Fruit fly (Drosophila melanogaster): ENCODE results near the gene CG32655.

Gene CG32655

DNA sequence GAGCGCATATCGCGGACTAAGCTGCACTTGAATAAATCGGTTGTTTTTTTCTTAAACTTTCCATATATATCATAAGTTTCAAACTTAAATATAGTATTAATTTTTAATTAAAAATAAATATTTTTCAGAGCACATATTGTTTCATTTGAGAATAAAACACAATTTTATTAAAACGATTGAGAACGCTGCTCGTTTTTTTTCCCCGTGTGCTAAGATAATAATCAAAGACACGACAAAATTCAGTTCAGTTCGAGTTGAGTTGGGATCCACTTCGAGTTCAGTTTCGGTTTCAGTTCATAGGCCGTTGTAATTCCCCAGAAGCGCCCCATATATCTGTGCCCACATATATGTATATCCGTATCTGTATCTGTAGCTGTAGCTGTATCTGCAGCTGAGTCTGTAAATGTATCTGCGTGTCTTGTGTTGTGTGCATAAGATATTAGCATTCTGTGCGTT is 12.8 kb downstream of the CG32655 start (continued):
- TF ChIP-seq fd96Cb (tag; optimal IDR thresholded peaks at IDR 0.05) (peak; percentile 79), gro (GFP tag; optimal IDR thresholded peaks at IDR 0.05) (no peak), Chrac-16 (GFP tag; optimal IDR thresholded peaks at IDR 0.05) (peak; percentile 25), CG12219 (GFP tag; optimal IDR thresholded peaks at IDR 0.05) (no peak), dmrt99B (tag; optimal IDR thresholded peaks at IDR 0.05) (peak; percentile 83), Spps (tag; optimal IDR thresholded peaks at IDR 0.05) (peak; percentile 62), mld (GFP tag; IDR thresholded peaks at IDR 0.05; ENCODE audit: partially characterized antibody) (no peak), lola (GFP tag; optimal IDR thresholded peaks at IDR 0.05) (peak in 1 of 3 experiments; percentile 80), sens (GFP tag) (peak; percentile 81), lmd (GFP tag; IDR thresholded peaks at IDR 0.05) (peak; percentile 59), repo (GFP tag; optimal IDR thresholded peaks at IDR 0.05) (no peak), NK7.1 (GFP tag; optimal IDR thresholded peaks at IDR 0.05) (no peak), CG14860 (GFP tag; IDR thresholded peaks at IDR 0.05; ENCODE audit: partially characterized antibody) (no peak), Drgx (GFP tag; IDR thresholded peaks at IDR 0.05) (0 out of 2 replicates have a peak, but pooled peaks have one; percentile 32), Sox100B (GFP tag; optimal IDR thresholded peaks at IDR 0.05) (peak; percentile 72), vnd (GFP tag; IDR thresholded peaks at IDR 0.05; ENCODE audit: partially characterized antibody) (no peak), CG16779 (GFP tag; IDR thresholded peaks at IDR 0.05) (no peak), CG11247 (GFP tag; IDR thresholded peaks at IDR 0.05) (no peak; the same call in 1 of the 2 replicates), Ada2b (GFP tag; IDR thresholded peaks at IDR 0.05) (peak; percentile 59; the same call in 1 of the 2 replicates), Myb (GFP tag; optimal IDR thresholded peaks at IDR 0.05) (no peak), toy (GFP tag; IDR thresholded peaks at IDR 0.05) (no peak), Dbx (GFP tag; IDR thresholded peaks at IDR 0.05) (no peak), CG7839 (tag; optimal IDR thresholded peaks at IDR 0.05) (peak; percentile 84), emc (GFP tag; optimal IDR thresholded peaks at IDR 0.05) (no peak), Bdp1 (GFP tag; optimal IDR thresholded peaks at IDR 0.05) (no peak), CG1529 (GFP tag; optimal IDR thresholded peaks at IDR 0.05) (peak; percentile 51), usp (GFP tag; optimal IDR thresholded peaks at IDR 0.05) (no peak), CG1603 (tag; optimal IDR thresholded peaks at IDR 0.05) (no peak), bigmax (GFP tag; optimal IDR thresholded peaks at IDR 0.05) (no peak), CoRest (tag; optimal IDR thresholded peaks at IDR 0.05) (peak; percentile 79), CG18764 (GFP tag; optimal IDR thresholded peaks at IDR 0.05) (peak; percentile 28), CG4617 (GFP tag; optimal IDR thresholded peaks at IDR 0.05; ENCODE audit: borderline replicate concordance) (no peak), zen2 (GFP tag; IDR thresholded peaks at IDR 0.05; ENCODE audit: partially characterized antibody) (no peak), CG12744 (GFP tag; optimal IDR thresholded peaks at IDR 0.05) (no peak), Atf-2 (GFP tag; optimal IDR thresholded peaks at IDR 0.05) (no peak), bowl (GFP tag; IDR thresholded peaks at IDR 0.05) (no peak), cad (GFP tag; optimal IDR thresholded peaks at IDR 0.05) (no peak), al (GFP tag; IDR thresholded peaks at IDR 0.05) (no peak), ab (GFP tag; optimal IDR thresholded peaks at IDR 0.05) (no peak), nerfin-1 (tag; optimal IDR thresholded peaks at IDR 0.05) (peak; percentile 51), dan (GFP tag; IDR thresholded peaks at IDR 0.05) (no peak), CG15269 (tag; optimal IDR thresholded peaks at IDR 0.05) (peak; percentile 74), Hey (tag; optimal IDR thresholded peaks at IDR 0.05) (no peak), CG14441 (GFP tag; IDR thresholded peaks at IDR 0.05) (peak; percentile 60), ato (GFP tag; IDR thresholded peaks at IDR 0.05; ENCODE audit: partially characterized antibody) (no peak), kay (GFP tag; optimal IDR thresholded peaks at IDR 0.05) (peak; percentile 13), Elba2 (GFP tag; optimal IDR thresholded peaks at IDR 0.05) (no peak), NC2α (GFP tag; optimal IDR thresholded peaks at IDR 0.05) (no peak), phol (tag; optimal IDR thresholded peaks at IDR 0.05) (peak; percentile 80), CG12236 (GFP tag; optimal IDR thresholded peaks at IDR 0.05) (no peak), prd (optimal IDR thresholded peaks at IDR 0.05) (no peak), prd (GFP tag; IDR thresholded peaks at IDR 0.05) (peak; percentile 77)

All from whole organism, embryonic.